Worm (Caenorhabditis elegans) whole organism, young adult: ENCODE results near the gene T28F12.1.

ENCODE experiments used
- B0261.1 ChIP-seq: sonication (generic microtip); optimal IDR thresholded peaks from 2 replicates; lab custom pipeline; 2016; ENCODE audit warnings: mild to moderate bottlenecking, missing genetic modification characterization, moderate library complexity, missing compliant biosample characterization
- ceh-100 ChIP-seq: fragments of 200-800 bp; sonication (Bioruptor generic); IDR thresholded peaks from 2 replicates; pipeline ENCODE4 v1.3.6; 2022; ENCODE audit warnings: missing genetic modification reagents, missing genetic modification characterization, missing compliant biosample characterization
- dpff-1 ChIP-seq: sonication (generic microtip); optimal IDR thresholded peaks from 2 replicates; lab custom pipeline; 2017; ENCODE audit warnings: mild to moderate bottlenecking, missing genetic modification characterization, missing compliant biosample characterization
- egrh-3 ChIP-seq: fragments of 200-800 bp; sonication (Bioruptor generic); IDR thresholded peaks from 2 replicates; pipeline ENCODE4 v1.3.6; 2022; ENCODE audit warnings: missing genetic modification reagents, missing genetic modification characterization, missing compliant biosample characterization
- hlh-12 ChIP-seq: sonication (generic microtip); optimal IDR thresholded peaks from 2 replicates; lab custom pipeline; 2016; ENCODE audit warnings: missing genetic modification characterization, missing compliant biosample characterization
- lin-35 ChIP-seq, 3 experiments: fragments of 150-350 bp in 2 of 3; sonication (generic microtip) in 1 of 3; optimal IDR thresholded peaks; 2 replicates each; lab custom pipeline; 2014 to 2018; ENCODE audit warnings: missing biosample characterization in 3 of 3, missing genetic modification characterization in 3 of 3, missing genetic modification reagents in 3 of 3
- sea-2 ChIP-seq: fragments of 200-800 bp; sonication (Bioruptor generic); IDR thresholded peaks from 2 replicates; pipeline ENCODE4 v1.3.6; 2022; ENCODE audit warnings: missing genetic modification characterization, missing compliant biosample characterization

DNA sequence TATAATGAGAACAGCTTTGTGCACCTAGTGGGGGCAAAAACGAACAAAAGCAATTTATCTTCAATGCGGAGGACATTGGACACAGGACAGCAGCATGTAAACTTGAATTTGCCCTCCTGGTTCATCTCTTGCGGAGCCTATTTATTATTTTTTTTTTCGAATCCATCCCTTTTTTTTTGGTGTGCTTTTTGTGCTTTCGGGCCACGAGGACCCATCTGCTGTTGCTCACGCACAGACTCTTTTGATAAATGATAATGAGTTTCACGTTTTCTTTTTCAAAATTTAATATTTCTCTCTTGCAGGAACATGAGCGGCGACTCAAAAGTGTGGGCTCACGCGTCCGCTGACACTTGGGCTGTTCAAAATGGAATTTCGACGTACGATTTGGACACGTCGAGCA, 15.7 kb upstream of the T28F12.1 start, which contains the start of gene unc-62:
- TF ChIP-seq hlh-12 (tag; lab: Kevin White, UChicago) (no peak), egrh-3 (GFP tag; lab: Robert Waterston, UW) (no peak), lin-35 (GFP tag; optimal IDR thresholded peaks at IDR 0.05; lab: Kevin White, UChicago) (no peak), dpff-1 (tag; lab: Kevin White, UChicago) (no peak), B0261.1 (tag; lab: Kevin White, UChicago) (no peak), sea-2 (GFP tag; lab: Robert Waterston, UW) (no peak), ceh-100 (GFP tag; lab: Robert Waterston, UW) (no peak)
